Fruit fly (Drosophila melanogaster): Measurements from ENCODE around the gene Srp72.
A peak's percentile ranks its signal among the peaks of the same experiment; 100 is the strongest.

Srp72 gene

dm6 chr3R:20576789-20577188 is 11.7 kb upstream of the Srp72 start, which contains the start of the genes TFAM and CG5412 (continued):
- TF ChIP-seq BEAF-32 (GFP tag; optimal IDR thresholded peaks at IDR 0.05) (peak; percentile 42), onecut (GFP tag; IDR thresholded peaks at IDR 0.05) (no peak), Myb (GFP tag; optimal IDR thresholded peaks at IDR 0.05) (no peak), HmgD (GFP tag; optimal IDR thresholded peaks at IDR 0.05) (no peak), CG4617 (GFP tag; optimal IDR thresholded peaks at IDR 0.05; ENCODE audit: borderline replicate concordance) (peak; percentile 85), CG1233 (GFP tag; optimal IDR thresholded peaks at IDR 0.05) (no peak), CG10147 (GFP tag; optimal IDR thresholded peaks at IDR 0.05) (no peak), Trl (optimal IDR thresholded peaks at IDR 0.05) (no peak), Trl (GFP tag; optimal IDR thresholded peaks at IDR 0.05) (no peak), crol (GFP tag; IDR thresholded peaks at IDR 0.05) (0 out of 2 replicates have a peak, but pooled peaks have one; percentile 2), stc (GFP tag; IDR thresholded peaks at IDR 0.05) (no peak), CkIIα-i1 (GFP tag; IDR thresholded peaks at IDR 0.05) (no peak), HLH3B (GFP tag; IDR thresholded peaks at IDR 0.05) (no peak), Doc3 (GFP tag; IDR thresholded peaks at IDR 0.05; ENCODE audit: partially characterized antibody) (peak; percentile 23; the same call in 1 of the 3 replicates), CG18619 (GFP tag; optimal IDR thresholded peaks at IDR 0.05) (no peak), aop (GFP tag; IDR thresholded peaks at IDR 0.05) (no peak), CG17829 (tag; optimal IDR thresholded peaks at IDR 0.05) (peak; percentile 26), NC2β (GFP tag; optimal IDR thresholded peaks at IDR 0.05) (no peak), otp (GFP tag; IDR thresholded peaks at IDR 0.05) (no peak), Adf1 (GFP tag; IDR thresholded peaks at IDR 0.05) (no peak), CG10274 (GFP tag; optimal IDR thresholded peaks at IDR 0.05) (no peak), CG18476 (GFP tag; optimal IDR thresholded peaks at IDR 0.05) (no peak), eve (GFP tag; optimal IDR thresholded peaks at IDR 0.05) (no peak), B-H2 (GFP tag; optimal IDR thresholded peaks at IDR 0.05) (no peak), CG14667 (GFP tag; IDR thresholded peaks at IDR 0.05) (no peak)

- TF ChIP-seq Med (GFP tag) (peak; percentile 98), ro (GFP tag; IDR thresholded peaks at IDR 0.05) (peak; percentile 36; the same call in 1 of the 2 replicates), Ets65A (GFP tag) (peak; percentile 97), CG32767 (GFP tag; IDR thresholded peaks at IDR 0.05) (peak; percentile 70; the same call in 1 of the 2 replicates), mirr (GFP tag; optimal IDR thresholded peaks at IDR 0.05) (peak; percentile 51), corto (GFP tag; optimal IDR thresholded peaks at IDR 0.05) (no peak), CG4424 (GFP tag; optimal IDR thresholded peaks at IDR 0.05) (peak; percentile 84), vnd (GFP tag; IDR thresholded peaks at IDR 0.05; ENCODE audit: partially characterized antibody) (peak; percentile 94), CG8290 (GFP tag; optimal IDR thresholded peaks at IDR 0.05) (peak; percentile 61), CG8290 (tag; optimal IDR thresholded peaks at IDR 0.05) (peak; percentile 8 to 73), cg (GFP tag; optimal IDR thresholded peaks at IDR 0.05) (no peak), Stat92E (GFP tag; optimal IDR thresholded peaks at IDR 0.05) (peak in 1 of 3 experiments; percentile 92), CG11398 (GFP tag; optimal IDR thresholded peaks at IDR 0.05) (peak; percentile 70), CG14965 (GFP tag; optimal IDR thresholded peaks at IDR 0.05; ENCODE audit: borderline replicate concordance) (no peak), CG12219 (GFP tag; optimal IDR thresholded peaks at IDR 0.05) (peak; percentile 61), Dad (GFP tag; optimal IDR thresholded peaks at IDR 0.05) (peak; percentile 81), PHDP (tag; optimal IDR thresholded peaks at IDR 0.05) (peak; percentile 85), ase (GFP tag; IDR thresholded peaks at IDR 0.05) (peak; percentile 64; the same call in 1 of the 3 replicates), trem (tag; optimal IDR thresholded peaks at IDR 0.05) (peak; percentile 93), chinmo (GFP tag; IDR thresholded peaks at IDR 0.05; ENCODE audit: partially characterized antibody) (peak; percentile 92), ab (GFP tag; optimal IDR thresholded peaks at IDR 0.05) (no peak), Bdp1 (GFP tag; optimal IDR thresholded peaks at IDR 0.05) (peak; percentile 74), CG7357 (GFP tag; IDR thresholded peaks at IDR 0.05) (peak; percentile 71; the same call in 1 of the 3 replicates), ap (GFP tag; IDR thresholded peaks at IDR 0.05) (0 out of 2 replicates have a peak, but pooled peaks have one; percentile 33), pb (GFP tag; optimal IDR thresholded peaks at IDR 0.05) (peak; percentile 23), CG6813 (GFP tag; optimal IDR thresholded peaks at IDR 0.05) (peak; percentile 33), ATbp (GFP tag; optimal IDR thresholded peaks at IDR 0.05) (peak; percentile 24), eve (GFP tag; optimal IDR thresholded peaks at IDR 0.05) (no peak)
These were observed 8.7 kb upstream of the Srp72 start, which contains the start of the genes EloB and Srp14 for dm6 chr3R:20579816-20580215. EloB (minus strand) TSS chr3R:20579850. Srp14 (plus strand) TSS chr3R:20580115.
